Fruit fly (Drosophila melanogaster): Measurements from ENCODE around the gene CG33290.

CG33290 gene

dm6 chr3L:21516716-21517266 lies 25.4 kb upstream of the CG33290 start (continued):
- TF ChIP-seq gce (GFP tag; IDR thresholded peaks at IDR 0.05) (no peak), lov (optimal IDR thresholded peaks at IDR 0.05) (no peak), lov (GFP tag; IDR thresholded peaks at IDR 0.05) (no peak), H15 (GFP tag; IDR thresholded peaks at IDR 0.05) (no peak), Hmr (GFP tag; optimal IDR thresholded peaks at IDR 0.05) (no peak), fd3F (GFP tag; optimal IDR thresholded peaks at IDR 0.05) (no peak), dmrt99B (tag; optimal IDR thresholded peaks at IDR 0.05) (no peak), CG17361 (GFP tag; IDR thresholded peaks at IDR 0.05) (no peak), Ravus (GFP tag; IDR thresholded peaks at IDR 0.05) (no peak), pfk (GFP tag; optimal IDR thresholded peaks at IDR 0.05) (no peak), sna (GFP tag; IDR thresholded peaks at IDR 0.05; ENCODE audit: partially characterized antibody) (no peak), CG10321 (GFP tag; IDR thresholded peaks at IDR 0.05) (no peak), HLH4C (GFP tag; IDR thresholded peaks at IDR 0.05; ENCODE audit: partially characterized antibody) (no peak), D19B (GFP tag; optimal IDR thresholded peaks at IDR 0.05) (no peak), seq (GFP tag; IDR thresholded peaks at IDR 0.05) (no peak), ttk (GFP tag; IDR thresholded peaks at IDR 0.05) (no peak), Nf-YA (GFP tag; IDR thresholded peaks at IDR 0.05) (no peak), Meics (GFP tag; optimal IDR thresholded peaks at IDR 0.05) (no peak), Bdp1 (GFP tag; optimal IDR thresholded peaks at IDR 0.05) (no peak), bigmax (GFP tag; optimal IDR thresholded peaks at IDR 0.05) (peak; percentile 100), CG6854 (GFP tag; optimal IDR thresholded peaks at IDR 0.05) (no peak), Hr78 (GFP tag; optimal IDR thresholded peaks at IDR 0.05) (no peak), CG1603 (tag; optimal IDR thresholded peaks at IDR 0.05) (peak; percentile 14), jing (GFP tag; optimal IDR thresholded peaks at IDR 0.05) (no peak), Oaz (GFP tag; IDR thresholded peaks at IDR 0.05) (no peak), CG2199 (GFP tag; IDR thresholded peaks at IDR 0.05) (no peak), CG7987 (GFP tag; optimal IDR thresholded peaks at IDR 0.05) (no peak), TFAM (GFP tag; optimal IDR thresholded peaks at IDR 0.05) (no peak), eyg (GFP tag; optimal IDR thresholded peaks at IDR 0.05) (no peak), CG12071 (GFP tag; optimal IDR thresholded peaks at IDR 0.05) (no peak), CG10267 (tag; optimal IDR thresholded peaks at IDR 0.05) (peak; percentile 92), CG14441 (GFP tag; IDR thresholded peaks at IDR 0.05) (no peak), gsb-n (tag; optimal IDR thresholded peaks at IDR 0.05) (peak; percentile 38), Rx (GFP tag; IDR thresholded peaks at IDR 0.05) (no peak), CG18764 (GFP tag; optimal IDR thresholded peaks at IDR 0.05) (no peak), ranshi (GFP tag; IDR thresholded peaks at IDR 0.05) (no peak), pb (GFP tag; optimal IDR thresholded peaks at IDR 0.05) (no peak), CG10979 (tag; optimal IDR thresholded peaks at IDR 0.05) (peak; percentile 7), CG2875 (GFP tag; optimal IDR thresholded peaks at IDR 0.05) (no peak), CG8290 (GFP tag; optimal IDR thresholded peaks at IDR 0.05) (peak; percentile 13), CG8290 (tag; optimal IDR thresholded peaks at IDR 0.05) (no peak), gcm (GFP tag; optimal IDR thresholded peaks at IDR 0.05) (no peak), ci (GFP tag; IDR thresholded peaks at IDR 0.05) (no peak), CG13424 (tag; optimal IDR thresholded peaks at IDR 0.05) (no peak), Awh (GFP tag; IDR thresholded peaks at IDR 0.05) (no peak), CG11398 (GFP tag; optimal IDR thresholded peaks at IDR 0.05) (no peak), B-H2 (GFP tag; optimal IDR thresholded peaks at IDR 0.05) (no peak), Usf (GFP tag; optimal IDR thresholded peaks at IDR 0.05) (no peak), Scr (GFP tag; IDR thresholded peaks at IDR 0.05; ENCODE audit: partially characterized antibody) (no peak), vnd (GFP tag; IDR thresholded peaks at IDR 0.05; ENCODE audit: partially characterized antibody) (no peak), dpn (GFP tag; optimal IDR thresholded peaks at IDR 0.05) (peak in 1 of 2 experiments; percentile 40), Doc2 (GFP tag; IDR thresholded peaks at IDR 0.05) (no peak)

All from whole organism, embryonic.